Worm (Caenorhabditis elegans) whole organism, L3 larva: ENCODE measurements around the gene gsp-2.

Experiments
- R02D3.7 ChIP-seq: fragments of 150-350 bp; optimal IDR thresholded peaks from 2 replicates; lab custom pipeline; 2014; ENCODE audit warnings: missing biosample characterization, missing genetic modification characterization
- ZK546.5 ChIP-seq: sonication (generic microtip); optimal IDR thresholded peaks from 2 replicates; lab custom pipeline; 2017; ENCODE audit warnings: missing biosample characterization, missing genetic modification characterization
- aly-2 ChIP-seq: fragments of 150-350 bp; optimal IDR thresholded peaks from 2 replicates; lab custom pipeline; 2014; ENCODE audit warnings: missing biosample characterization, missing genetic modification characterization
- ama-1 ChIP-seq: fragments of 150-350 bp; optimal IDR thresholded peaks from 2 replicates; lab custom pipeline; 2018
- ceh-28 ChIP-seq: fragments of 150-350 bp; optimal IDR thresholded peaks from 2 replicates; lab custom pipeline; 2014; ENCODE audit warnings: missing biosample characterization, missing genetic modification reagents, missing genetic modification characterization
- ceh-9 ChIP-seq: sonication (generic microtip); optimal IDR thresholded peaks from 2 replicates; lab custom pipeline; 2018; ENCODE audit warnings: missing biosample characterization, missing genetic modification characterization
- egl-27 ChIP-seq: sonication (generic microtip); optimal IDR thresholded peaks from 4 replicates; lab custom pipeline; 2017; ENCODE audit warnings: missing biosample characterization, missing genetic modification reagents, missing genetic modification characterization
- elt-1 ChIP-seq: fragments of 150-350 bp; optimal IDR thresholded peaks from 2 replicates; lab custom pipeline; 2014; ENCODE audit warnings: missing biosample characterization, missing genetic modification characterization
- elt-3 ChIP-seq, 3 experiments: fragments of 150-350 bp in 1 of 3; sonication (generic microtip) in 2 of 3; optimal IDR thresholded peaks; 2 replicates in 2 of 3; 4 replicates in 1 of 3; lab custom pipeline; 2014 to 2017; ENCODE audit warnings: missing biosample characterization in 3 of 3, missing genetic modification characterization in 3 of 3
- eor-1 ChIP-seq, 2 experiments: fragments of 150-350 bp; optimal IDR thresholded peaks; 2 replicates each; lab custom pipeline; 2014 to 2018; ENCODE audit warnings: missing biosample characterization in 2 of 2, missing genetic modification characterization in 2 of 2
- fkh-10 ChIP-seq: sonication (generic microtip); optimal IDR thresholded peaks from 2 replicates; lab custom pipeline; 2017; ENCODE audit warnings: missing biosample characterization, missing genetic modification reagents, missing genetic modification characterization
- fos-1 ChIP-seq: fragments of 150-350 bp; optimal IDR thresholded peaks from 2 replicates; lab custom pipeline; 2014; ENCODE audit warnings: missing biosample characterization, missing genetic modification characterization
- hmg-11 ChIP-seq: sonication (generic microtip); optimal IDR thresholded peaks from 2 replicates; lab custom pipeline; 2016; ENCODE audit warnings: missing genetic modification characterization, missing compliant biosample characterization
- jun-1 ChIP-seq: fragments of 150-350 bp; optimal IDR thresholded peaks from 2 replicates; lab custom pipeline; 2014; ENCODE audit warnings: missing biosample characterization, missing genetic modification reagents, missing genetic modification characterization
- mdl-1 ChIP-seq: fragments of 150-350 bp; optimal IDR thresholded peaks from 2 replicates; lab custom pipeline; 2014; ENCODE audit warnings: missing biosample characterization, missing genetic modification characterization
- nfya-1 ChIP-seq: sonication (generic microtip); optimal IDR thresholded peaks from 2 replicates; lab custom pipeline; 2017; ENCODE audit warnings: missing genetic modification characterization, mild to moderate bottlenecking, missing compliant biosample characterization, antibody characterized with exemption, moderate library complexity; ENCODE audit not compliant: insufficient read depth
- nhr-11 ChIP-seq: fragments of 150-350 bp; optimal IDR thresholded peaks from 2 replicates; lab custom pipeline; 2014; ENCODE audit warnings: missing biosample characterization, missing genetic modification characterization
- nhr-12 ChIP-seq: fragments of 150-350 bp; optimal IDR thresholded peaks from 2 replicates; lab custom pipeline; 2014; ENCODE audit warnings: missing biosample characterization, missing genetic modification characterization
- nhr-23 ChIP-seq: fragments of 150-350 bp; optimal IDR thresholded peaks from 2 replicates; lab custom pipeline; 2014; ENCODE audit warnings: missing biosample characterization, missing genetic modification reagents, missing genetic modification characterization
- nhr-25 ChIP-seq: sonication (generic microtip); optimal IDR thresholded peaks from 2 replicates; lab custom pipeline; 2017; ENCODE audit warnings: missing biosample characterization, missing genetic modification characterization
- nhr-28 ChIP-seq: fragments of 150-350 bp; optimal IDR thresholded peaks from 2 replicates; lab custom pipeline; 2014; ENCODE audit warnings: missing biosample characterization, missing genetic modification characterization
- nhr-43 ChIP-seq: sonication (generic microtip); optimal IDR thresholded peaks from 2 replicates; lab custom pipeline; 2016; ENCODE audit warnings: mild to moderate bottlenecking, missing genetic modification characterization, missing compliant biosample characterization; ENCODE audit not compliant: poor library complexity, severe bottlenecking
- nhr-67 ChIP-seq: fragments of 150-350 bp; optimal IDR thresholded peaks from 2 replicates; lab custom pipeline; 2014; ENCODE audit warnings: missing biosample characterization, missing genetic modification characterization
- nhr-76 ChIP-seq: fragments of 150-350 bp; sonication (generic microtip); optimal IDR thresholded peaks from 5 replicates; lab custom pipeline; 2014; ENCODE audit warnings: missing biosample characterization, missing genetic modification characterization
- nhr-77 ChIP-seq: fragments of 150-350 bp; optimal IDR thresholded peaks from 2 replicates; lab custom pipeline; 2014; ENCODE audit warnings: missing biosample characterization, missing genetic modification characterization
- skn-1 ChIP-seq: fragments of 150-350 bp; optimal IDR thresholded peaks from 2 replicates; lab custom pipeline; 2014; ENCODE audit warnings: missing biosample characterization, missing genetic modification characterization
- snpc-4 ChIP-seq: fragments of 150-350 bp; optimal IDR thresholded peaks from 2 replicates; lab custom pipeline; 2014; ENCODE audit warnings: missing biosample characterization, missing genetic modification characterization
- unc-62 ChIP-seq: fragments of 150-350 bp; sonication (generic microtip); optimal IDR thresholded peaks from 4 replicates; lab custom pipeline; 2014; ENCODE audit warnings: missing biosample characterization, missing genetic modification reagents, missing genetic modification characterization
- zag-1 ChIP-seq: fragments of 150-350 bp; optimal IDR thresholded peaks from 2 replicates; lab custom pipeline; 2014; ENCODE audit warnings: missing biosample characterization, missing genetic modification characterization
- ztf-11 ChIP-seq: fragments of 150-350 bp; optimal IDR thresholded peaks from 2 replicates; lab custom pipeline; 2014; ENCODE audit warnings: missing biosample characterization, missing genetic modification characterization

Gene gsp-2

DNA sequence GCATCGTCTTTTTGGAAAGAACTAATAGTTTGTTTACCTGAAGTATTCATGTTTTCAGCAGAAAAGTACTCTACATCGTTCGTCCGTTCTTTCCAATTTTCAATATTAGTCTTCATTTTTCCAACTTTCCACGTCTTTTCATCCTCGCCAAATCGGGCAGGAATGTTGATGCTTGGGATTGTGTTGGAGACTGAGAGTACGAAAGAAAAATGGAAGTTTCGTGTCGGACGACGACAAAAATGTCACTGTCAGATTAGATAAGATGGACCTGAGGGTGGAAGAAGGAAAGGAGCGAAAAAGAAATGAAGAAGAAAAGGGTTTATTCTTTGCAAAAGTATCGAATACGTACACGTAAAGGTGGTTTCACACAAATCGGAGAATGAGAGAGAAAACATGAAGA is 38.3 kb upstream of the gsp-2 start:
- no peak for TF ChIP-seq ZK546.5 (tag; lab: Kevin White, UChicago)
- TF ChIP-seq elt-1: peak; percentile 58
- no peak for TF ChIP-seq nhr-43 (tag; lab: Kevin White, UChicago)
- TF ChIP-seq ama-1 (lab: Kevin White, UChicago): peak; percentile 41
- peak; percentile 9 for TF ChIP-seq nhr-23 (tag; lab: Kevin White, UChicago)
- TF ChIP-seq ztf-11 (tag; lab: Kevin White, UChicago): no peak
- peak; percentile 52 for TF ChIP-seq nhr-25 (tag; lab: Kevin White, UChicago)
- TF ChIP-seq, all 47 proteins: peak for 4

ce11 chrIII:7299466-7299865 is 36.9 kb upstream of the gsp-2 start, which contains the start of the genes B0361.14 and B0361.9:
Gene B0361.14, minus strand, starts transcription at chrIII:7299531.
Gene B0361.9, minus strand, starts transcription at chrIII:7299631.
- TF ChIP-seq fkh-10 (GFP tag; lab: Kevin White, UChicago): no peak
- TF ChIP-seq nhr-23 (tag; lab: Kevin White, UChicago): peak; percentile 41
- no peak for TF ChIP-seq ZK546.5 (tag; lab: Kevin White, UChicago)
- TF ChIP-seq ceh-9 (tag; lab: Kevin White, UChicago): no peak
- TF ChIP-seq nhr-25 (tag; lab: Kevin White, UChicago): peak; percentile 48

- TF ChIP-seq nhr-23 (tag; lab: Kevin White, UChicago) (peak; percentile 81), nhr-25 (tag; lab: Kevin White, UChicago) (peak; percentile 89), elt-1 (peak; percentile 94), nhr-43 (tag; lab: Kevin White, UChicago) (peak; percentile 67), nhr-11 (tag; lab: Kevin White, UChicago) (no peak), mdl-1 (tag; lab: Kevin White, UChicago) (peak; percentile 11), nfya-1 (no peak), aly-2 (no peak)
Measured at ce11 chrIII:7300169-7300568, 36.2 kb upstream of the gsp-2 start.

DNA sequence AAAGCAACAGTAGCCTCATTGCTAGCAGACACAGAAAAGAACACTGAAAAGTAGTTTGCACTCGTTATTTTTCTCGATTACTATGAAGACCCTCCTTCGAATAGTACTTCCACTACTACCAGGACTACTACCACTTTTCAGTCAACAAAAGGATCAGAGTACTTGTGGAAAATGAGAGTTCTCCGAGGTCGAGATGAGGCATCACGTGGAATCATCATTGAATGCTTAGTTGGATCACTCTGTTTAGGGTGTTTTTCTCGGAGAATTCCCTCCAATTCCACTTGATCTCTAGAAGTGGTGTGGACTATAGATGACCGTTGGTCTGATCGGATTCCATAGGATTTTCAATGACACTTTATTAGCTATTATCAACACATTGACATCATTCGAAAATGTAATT is 35.6 kb upstream of the gsp-2 start:
- TF ChIP-seq unc-62 (no peak), skn-1 (tag; lab: Kevin White, UChicago) (no peak), ztf-11 (tag; lab: Kevin White, UChicago) (no peak), snpc-4 (tag; lab: Kevin White, UChicago) (no peak), R02D3.7 (tag; lab: Kevin White, UChicago) (no peak), nhr-23 (tag; lab: Kevin White, UChicago) (no peak), nhr-28 (tag; lab: Kevin White, UChicago) (no peak), jun-1 (tag; lab: Kevin White, UChicago) (no peak), nhr-77 (tag; lab: Kevin White, UChicago) (no peak), ceh-28 (no peak), zag-1 (tag; lab: Kevin White, UChicago) (no peak), mdl-1 (tag; lab: Kevin White, UChicago) (no peak), fos-1 (no peak)

DNA sequence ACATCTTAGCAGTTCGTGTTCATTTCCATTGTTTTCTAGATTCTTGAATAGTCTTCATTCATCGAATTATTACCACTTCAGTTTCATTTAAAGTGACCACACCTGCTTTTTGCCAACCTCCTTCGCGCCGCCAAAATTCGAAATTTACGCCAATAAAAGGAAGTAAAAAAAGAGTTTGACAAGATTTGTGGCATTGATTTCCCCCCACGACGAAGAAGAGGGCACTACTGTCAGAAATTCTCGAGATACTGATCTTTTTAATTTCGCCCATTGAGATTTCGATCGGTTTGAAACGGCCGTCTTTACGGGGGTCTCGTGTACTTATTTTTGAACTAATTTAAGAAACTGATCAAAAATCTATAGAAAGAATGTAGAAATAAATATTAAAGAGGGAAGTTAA is 34.7 kb upstream of the gsp-2 start:
- no peak for TF ChIP-seq hmg-11 (tag; lab: Kevin White, UChicago)
- peak; percentile 83 for TF ChIP-seq elt-1
- no peak for TF ChIP-seq ZK546.5 (tag; lab: Kevin White, UChicago)
- TF ChIP-seq ama-1 (lab: Kevin White, UChicago): no peak
- TF ChIP-seq fos-1: no peak
- TF ChIP-seq nhr-67 (tag; lab: Kevin White, UChicago): no peak
- TF ChIP-seq egl-27 (tag; lab: Kevin White, UChicago): no peak
- TF ChIP-seq nhr-11 (tag; lab: Kevin White, UChicago): no peak
- no peak for TF ChIP-seq ceh-28
- no peak for TF ChIP-seq nhr-28 (tag; lab: Kevin White, UChicago)
- no peak for TF ChIP-seq nhr-76 (tag; lab: Kevin White, UChicago)
- TF ChIP-seq mdl-1 (tag; lab: Kevin White, UChicago): no peak
- TF ChIP-seq nhr-25 (tag; lab: Kevin White, UChicago): peak; percentile 22

DNA sequence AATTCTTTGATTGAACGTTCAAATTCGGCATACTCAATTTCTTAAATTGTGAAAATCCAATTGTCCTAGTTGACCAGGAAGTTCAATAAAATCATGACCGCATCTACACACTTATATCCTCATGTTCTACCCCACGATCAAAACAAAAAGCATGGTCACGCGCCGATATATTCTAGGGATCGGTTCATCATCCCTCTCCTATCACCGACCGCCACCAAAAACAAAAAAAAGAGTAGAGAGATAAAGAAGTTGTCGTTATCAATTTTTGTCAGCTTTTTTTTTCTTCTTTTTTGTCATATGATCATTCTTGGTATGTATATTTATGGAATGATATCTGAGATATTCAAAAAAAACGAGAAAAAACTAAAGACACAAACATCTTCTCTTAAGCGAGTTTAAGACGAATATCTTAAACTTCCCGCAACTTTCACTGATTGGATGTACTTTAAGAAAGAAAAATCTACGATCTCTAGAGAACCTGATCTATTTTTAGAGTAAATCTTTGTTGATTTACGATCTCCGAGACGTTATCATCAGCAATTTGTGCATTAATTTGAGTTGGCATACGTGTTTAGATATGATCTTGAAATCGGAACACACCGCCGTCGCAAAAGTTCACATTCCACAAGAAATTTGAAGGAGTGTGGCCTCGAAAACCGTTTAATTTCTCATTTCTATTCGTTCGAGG is 31.3 kb upstream of the gsp-2 start:
- TF ChIP-seq nhr-76 (tag; lab: Kevin White, UChicago) (no peak), nhr-12 (tag; lab: Kevin White, UChicago) (no peak), nhr-23 (tag; lab: Kevin White, UChicago) (peak; percentile 79), nfya-1 (peak; percentile 13), elt-1 (peak; percentile 35), elt-3 (tag; optimal IDR thresholded peaks at IDR 0.05; lab: Kevin White, UChicago) (peak in 1 of 3 experiments; percentile 55), eor-1 (tag; optimal IDR thresholded peaks at IDR 0.05; lab: Kevin White, UChicago) (no peak), nhr-43 (tag; lab: Kevin White, UChicago) (peak; percentile 38)
